Worm (Caenorhabditis elegans): ENCODE measurements around the gene gtf-2H5.
A peak's percentile ranks its signal among the peaks of the same experiment; 100 is the strongest.

gtf-2H5 gene

DNA sequence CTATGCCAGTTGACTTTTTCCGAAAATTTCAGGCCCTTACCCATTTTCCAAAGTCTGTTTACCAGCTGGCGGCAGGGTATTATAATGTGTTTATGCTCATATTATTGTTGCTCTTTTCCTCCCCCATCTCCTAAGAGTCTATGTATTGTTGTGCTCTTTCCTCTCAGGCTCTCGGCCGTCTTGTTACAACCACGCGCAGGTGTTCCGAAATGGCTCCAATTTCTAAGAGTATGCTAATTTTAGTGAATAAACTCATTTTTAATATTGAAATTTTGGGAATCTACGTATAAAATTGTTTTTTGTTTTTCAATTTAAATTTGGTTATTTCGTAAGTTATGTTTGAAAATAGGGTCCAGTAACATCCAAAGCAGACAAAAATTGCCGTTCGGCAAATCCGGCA lies 19.3 kb downstream of the gtf-2H5 start:
- TF ChIP-seq fos-1 (tag; optimal IDR thresholded peaks at IDR 0.05): no peak
- no peak for TF ChIP-seq Y116A8C.19 (tag; optimal IDR thresholded peaks at IDR 0.05; ENCODE audit: borderline replicate concordance)
- TF ChIP-seq ceh-8 (GFP tag; optimal IDR thresholded peaks at IDR 0.05): no peak
- no peak for TF ChIP-seq egl-27 (tag; optimal IDR thresholded peaks at IDR 0.05)
- no peak for TF ChIP-seq mab-9 (GFP tag; IDR thresholded peaks at IDR 0.05)
- TF ChIP-seq fkh-8 (tag; optimal IDR thresholded peaks at IDR 0.05): no peak
- no peak for TF ChIP-seq lir-3 (tag; optimal IDR thresholded peaks at IDR 0.05; ENCODE audit: poor library complexity)
- no peak for TF ChIP-seq egl-13 (tag; optimal IDR thresholded peaks at IDR 0.05)
- no peak for TF ChIP-seq nhr-20 (tag; optimal IDR thresholded peaks at IDR 0.05)
- no peak for TF ChIP-seq nhr-12 (tag; optimal IDR thresholded peaks at IDR 0.05)
- TF ChIP-seq jun-1 (tag; optimal IDR thresholded peaks at IDR 0.05): no peak
- TF ChIP-seq efl-3 (GFP tag; optimal IDR thresholded peaks at IDR 0.05): no peak
- TF ChIP-seq skn-1 (tag; optimal IDR thresholded peaks at IDR 0.05): no peak
- no peak for TF ChIP-seq elt-2 (tag; optimal IDR thresholded peaks at IDR 0.05)
- no peak for TF ChIP-seq irx-1 (tag; optimal IDR thresholded peaks at IDR 0.05)

DNA sequence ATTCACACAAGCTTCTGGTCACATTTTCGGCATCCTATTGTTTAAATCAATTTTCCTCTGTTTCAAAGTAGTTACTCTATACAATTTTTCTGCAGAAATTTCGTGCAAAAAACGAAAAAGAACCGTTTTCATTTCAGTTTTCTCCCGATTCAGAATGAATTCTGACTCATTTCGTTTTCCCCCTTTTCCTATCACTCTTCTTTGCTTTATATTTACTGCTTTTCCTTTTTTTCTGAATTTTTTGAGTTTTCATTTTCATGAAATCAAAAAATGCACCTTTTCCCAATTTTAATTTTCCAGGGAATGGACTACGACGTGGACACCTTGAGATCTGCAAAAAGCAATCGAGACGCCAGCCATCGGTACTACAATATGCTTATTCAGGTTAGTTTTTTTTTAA lies 21.7 kb downstream of the gtf-2H5 start, which contains the start of gene B0353.1:
Gene B0353.1, plus strand, starts transcription at position 301 of the 400 bp plus-strand sequence.
- TF ChIP-seq fkh-4 (tag; optimal IDR thresholded peaks at IDR 0.05; ENCODE audit: borderline replicate concordance) (no peak), nhr-19 (GFP tag; conservative IDR thresholded peaks at IDR 0.05) (no peak), nhr-84 (tag; optimal IDR thresholded peaks at IDR 0.05) (no peak), lir-3 (tag; optimal IDR thresholded peaks at IDR 0.05; ENCODE audit: poor library complexity) (no peak), fkh-10 (GFP tag; optimal IDR thresholded peaks at IDR 0.05) (no peak), aha-1 (tag; optimal IDR thresholded peaks at IDR 0.05) (no peak), unc-62 (GFP tag; optimal IDR thresholded peaks at IDR 0.05) (no peak), hlh-17 (GFP tag; optimal IDR thresholded peaks at IDR 0.05; ENCODE audit: borderline replicate concordance) (no peak), aly-2 (tag; optimal IDR thresholded peaks at IDR 0.05) (no peak), alr-1 (tag; optimal IDR thresholded peaks at IDR 0.05; ENCODE audit: borderline replicate concordance) (no peak), ztf-4 (tag; optimal IDR thresholded peaks at IDR 0.05) (no peak), nhr-71 (tag; optimal IDR thresholded peaks at IDR 0.05) (no peak), zip-4 (GFP tag; optimal IDR thresholded peaks at IDR 0.05) (no peak), nhr-20 (tag; optimal IDR thresholded peaks at IDR 0.05) (no peak), pax-3 (tag; optimal IDR thresholded peaks at IDR 0.05) (no peak), C16A3.4 (tag; optimal IDR thresholded peaks at IDR 0.05) (no peak), nhr-85 (tag) (no peak), isw-1 (GFP tag; IDR thresholded peaks at IDR 0.05) (no peak), ztf-11 (tag; optimal IDR thresholded peaks at IDR 0.05) (no peak)

DNA sequence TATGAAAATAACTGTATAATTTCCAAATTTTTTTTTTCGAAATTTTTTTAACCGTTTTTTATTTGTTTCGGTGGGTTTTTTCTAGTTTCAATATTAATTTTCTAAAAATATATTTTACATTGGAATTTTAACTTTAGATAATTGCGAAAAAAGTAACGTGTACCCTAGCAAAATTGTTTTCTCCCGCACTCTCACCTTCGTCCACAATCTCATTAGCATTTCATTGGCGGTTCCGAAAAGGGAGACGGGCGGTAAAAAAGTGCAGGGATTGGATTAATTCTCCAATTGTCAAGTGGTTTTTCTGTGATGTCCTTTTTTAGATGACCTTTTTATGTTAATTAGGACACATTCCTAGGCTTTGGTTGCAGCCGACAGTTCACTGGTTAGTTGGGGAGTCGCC lies 28.1 kb downstream of the gtf-2H5 start:
- TF ChIP-seq dsc-1 (tag; optimal IDR thresholded peaks at IDR 0.05) (no peak), blmp-1 (tag; optimal IDR thresholded peaks at IDR 0.05) (peak; percentile 74), snpc-4 (tag; optimal IDR thresholded peaks at IDR 0.05) (no peak), tlp-1 (tag; optimal IDR thresholded peaks at IDR 0.05) (no peak)

ce11 chrIII:547709-548108 lies 29.7 kb downstream of the gtf-2H5 start:
- TF ChIP-seq elt-2 (tag; optimal IDR thresholded peaks at IDR 0.05): no peak
- no peak for TF ChIP-seq nhr-85 (tag)
- TF ChIP-seq rnt-1 (tag; optimal IDR thresholded peaks at IDR 0.05): no peak
- TF ChIP-seq nhr-84 (tag; optimal IDR thresholded peaks at IDR 0.05): no peak
- no peak for TF ChIP-seq Y116A8C.19 (tag; optimal IDR thresholded peaks at IDR 0.05; ENCODE audit: borderline replicate concordance)
- no peak for TF ChIP-seq nhr-71 (tag; optimal IDR thresholded peaks at IDR 0.05)
- no peak for TF ChIP-seq nhr-90 (tag; optimal IDR thresholded peaks at IDR 0.05; ENCODE audit: poor library complexity)
- TF ChIP-seq alr-1 (tag; optimal IDR thresholded peaks at IDR 0.05; ENCODE audit: borderline replicate concordance): no peak
- TF ChIP-seq nhr-28 (tag; optimal IDR thresholded peaks at IDR 0.05): no peak
- TF ChIP-seq nhr-76 (tag; optimal IDR thresholded peaks at IDR 0.05): no peak

Measured in whole organism, L1 larva.